Worm (Caenorhabditis elegans) whole organism, young adult: ENCODE measurements around the gene irld-6.

ENCODE experiments used
- C17E4.6 ChIP-seq: fragments of 200-800 bp; sonication (Bioruptor generic); IDR thresholded peaks from 2 replicates; pipeline ENCODE4 v1.3.6; 2022; ENCODE audit warnings: missing genetic modification reagents, missing genetic modification characterization, missing compliant biosample characterization
- F52B5.7 ChIP-seq: sonication (generic microtip); optimal IDR thresholded peaks from 2 replicates; lab custom pipeline; 2016; ENCODE audit warnings: mild to moderate bottlenecking, missing genetic modification characterization, missing compliant biosample characterization
- Y67H2A.10 ChIP-seq: fragments of 200-800 bp; sonication (Bioruptor generic); conservative IDR thresholded peaks from 2 replicates; pipeline ENCODE4 v1.3.6; 2022; ENCODE audit warnings: missing genetic modification reagents, missing genetic modification characterization, missing compliant biosample characterization
- Y79H2A.3 ChIP-seq: fragments of 200-800 bp; sonication (Bioruptor generic); conservative IDR thresholded peaks from 2 replicates; pipeline ENCODE4 v1.3.6; 2022; ENCODE audit warnings: missing genetic modification reagents, missing genetic modification characterization, missing compliant biosample characterization
- ama-1 ChIP-seq, 3 experiments: fragments of 150-350 bp in 1 of 3; sonication (generic microtip) in 2 of 3; optimal IDR thresholded peaks; 2 replicates each; lab custom pipeline; 2014 to 2018; ENCODE audit warnings: missing biosample characterization in 2 of 3, missing genetic modification characterization in 2 of 3, missing genetic modification reagents in 2 of 3
- aptf-3 ChIP-seq: fragments of 200-800 bp; sonication (Bioruptor generic); IDR thresholded peaks from 2 replicates; pipeline ENCODE4 v1.3.6; 2022; ENCODE audit warnings: missing genetic modification characterization, missing compliant biosample characterization
- ceh-40 ChIP-seq: fragments of 200-800 bp; sonication (Bioruptor generic); IDR thresholded peaks from 2 replicates; pipeline ENCODE4 v1.3.6; 2022; ENCODE audit warnings: missing genetic modification characterization, missing compliant biosample characterization
- ets-4 ChIP-seq: fragments of 200-800 bp; sonication (Bioruptor generic); optimal IDR thresholded peaks from 2 replicates; lab custom pipeline; 2018; ENCODE audit warnings: mild to moderate bottlenecking, missing genetic modification characterization, missing compliant biosample characterization
- hmg-1.2 ChIP-seq: fragments of 200-800 bp; sonication (Bioruptor generic); IDR thresholded peaks from 2 replicates; pipeline ENCODE4 v1.3.6; 2022; ENCODE audit warnings: missing genetic modification reagents, missing genetic modification characterization, missing compliant biosample characterization
- hrde-1 ChIP-seq: sonication (generic microtip); optimal IDR thresholded peaks from 2 replicates; lab custom pipeline; 2016; ENCODE audit warnings: missing genetic modification characterization, mild to moderate bottlenecking, missing compliant biosample characterization, moderate library complexity, missing genotype, missing genetic modification reagents, borderline replicate concordance
- let-607 ChIP-seq, 2 experiments: fragments of 200-800 bp in 1 of 2; sonication (Bioruptor generic) in 1 of 2; sonication (generic microtip) in 1 of 2; optimal IDR thresholded peaks; 2 replicates each; lab custom pipeline; 2016 to 2018; ENCODE audit warnings: mild to moderate bottlenecking in 2 of 2, missing compliant biosample characterization in 2 of 2, missing genetic modification characterization in 2 of 2, moderate library complexity in 2 of 2, missing genotype in 1 of 2
- lin-26 ChIP-seq: fragments of 200-800 bp; sonication (Bioruptor generic); IDR thresholded peaks from 2 replicates; pipeline ENCODE4 v1.3.6; 2022; ENCODE audit warnings: missing genetic modification reagents, missing genetic modification characterization, missing compliant biosample characterization
- snpc-4 ChIP-seq, 5 experiments: fragments of 150-350 bp in 1 of 5; sonication (generic microtip) in 4 of 5; optimal IDR thresholded peaks; 2 replicates each; lab custom pipeline; 2014 to 2018; ENCODE audit warnings: missing genetic modification characterization in 5 of 5, missing biosample characterization in 3 of 5, antibody characterized with exemption in 2 of 5, mild to moderate bottlenecking in 2 of 5, missing compliant biosample characterization in 2 of 5, missing genotype in 2 of 5, moderate library complexity in 2 of 5, missing genetic modification reagents in 1 of 5

DNA sequence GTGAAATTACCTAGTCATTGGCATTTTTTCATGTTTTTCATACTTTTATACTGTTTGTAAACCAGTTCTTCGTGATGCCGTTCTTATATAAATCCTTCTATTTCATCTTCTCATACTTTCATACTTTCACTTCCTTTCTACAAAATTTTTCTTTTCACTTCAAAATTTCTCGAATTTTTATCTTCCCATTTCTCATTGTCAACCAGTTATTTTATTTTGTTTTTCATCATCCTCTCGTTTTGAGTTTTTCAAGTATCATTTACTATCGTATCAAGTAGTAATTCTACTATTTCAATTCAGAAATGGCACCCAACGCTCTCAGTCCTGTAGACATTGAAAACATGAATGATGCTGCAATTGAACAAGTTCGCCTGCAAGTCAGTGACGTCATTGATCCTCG lies 2.1 kb upstream of the irld-6 start, which contains the start of gene F28H7.8:
- TF ChIP-seq Y79H2A.3 (GFP tag; lab: Robert Waterston, UW) (no peak), let-607 (tag; optimal IDR thresholded peaks at IDR 0.05; lab: Kevin White, UChicago) (no peak), C17E4.6 (GFP tag; lab: Robert Waterston, UW) (no peak), lin-26 (GFP tag; lab: Robert Waterston, UW) (no peak), ceh-40 (GFP tag; lab: Robert Waterston, UW) (no peak), F52B5.7 (tag; lab: Kevin White, UChicago) (no peak), ets-4 (GFP tag; lab: Kevin White, UChicago) (no peak), aptf-3 (no peak), snpc-4 (GFP tag; optimal IDR thresholded peaks at IDR 0.05; lab: Kevin White, UChicago) (no peak), snpc-4 (tag; optimal IDR thresholded peaks at IDR 0.05; lab: Kevin White, UChicago) (no peak), Y67H2A.10 (GFP tag; lab: Robert Waterston, UW) (no peak), hrde-1 (tag; lab: Kevin White, UChicago) (no peak), ama-1 (optimal IDR thresholded peaks at IDR 0.05; lab: Kevin White, UChicago) (no peak), ama-1 (GFP tag; optimal IDR thresholded peaks at IDR 0.05; lab: Kevin White, UChicago) (no peak), hmg-1.2 (GFP tag; lab: Robert Waterston, UW) (no peak)
